Fruit fly (Drosophila melanogaster) S2 (cell line): ENCODE measurements around the gene LpR2.

Experiments used
- CG8478 ChIP-seq: fragments of >200 bp; optimal IDR thresholded peaks from 2 replicates; lab custom pipeline; 2018
- CTCF ChIP-seq, 2 experiments: fragments of >200 bp; optimal IDR thresholded peaks; 2 replicates each; lab custom pipeline; 2018

DNA sequence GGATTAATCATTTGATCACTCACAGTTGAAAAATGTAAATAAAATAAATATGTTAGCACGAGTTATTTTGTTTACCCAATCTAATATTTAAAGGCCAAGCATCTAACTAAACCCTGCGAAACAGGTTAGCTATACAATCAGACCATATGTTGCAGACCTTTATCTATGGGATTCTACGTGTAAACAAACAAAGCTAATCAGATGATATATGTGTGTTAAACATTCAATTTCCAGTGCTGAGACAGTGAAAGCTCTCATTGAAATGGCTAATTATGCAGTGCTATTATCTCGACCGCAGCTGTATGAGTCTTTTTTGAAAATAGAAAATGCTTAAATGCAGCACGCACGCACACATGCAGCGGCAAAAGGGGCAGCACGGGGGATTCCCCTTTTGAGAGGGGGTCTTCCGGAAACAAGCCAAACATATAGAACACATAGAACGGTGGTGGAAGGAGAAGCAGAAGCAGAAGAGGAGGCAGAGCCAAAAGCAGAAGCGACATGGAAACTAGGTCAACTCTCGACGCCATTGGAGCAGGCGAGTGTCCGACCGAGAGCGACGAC, 80.3 kb downstream of the LpR2 start:
- TF ChIP-seq CG8478 (lab: Kevin White, UChicago) (no peak), CTCF (optimal IDR thresholded peaks at IDR 0.05; lab: Kevin White, UChicago) (no peak)
